Fruit fly (Drosophila melanogaster) whole organism, prepupa: ENCODE data around the gene CG43057.

Experiments used
- Blimp-1 ChIP-seq: fragments of 200-800 bp; sonication (Bioruptor generic); optimal IDR thresholded peaks from 3 replicates; lab custom pipeline; 2017; ENCODE audit warnings: missing biosample characterization, missing genetic modification characterization, mild to moderate bottlenecking, moderate library complexity, missing genetic modification reagents
- CG10631 ChIP-seq: fragments of 200-800 bp; sonication (Bioruptor generic); optimal IDR thresholded peaks from 2 replicates; lab custom pipeline; 2016; ENCODE audit warnings: missing biosample characterization, missing genetic modification characterization
- CG10669 ChIP-seq: fragments of 200-800 bp; sonication (Bioruptor generic); optimal IDR thresholded peaks from 3 replicates; lab custom pipeline; 2018; ENCODE audit warnings: missing biosample characterization, mild to moderate bottlenecking, missing genetic modification characterization, moderate library complexity
- CG11294 ChIP-seq: fragments of 200-800 bp; sonication (Bioruptor generic); IDR thresholded peaks from 2 replicates; pipeline ENCODE4 v1.3.6; 2022; ENCODE audit warnings: missing biosample characterization, missing genetic modification characterization
- CG11762 ChIP-seq: fragments of 200-800 bp; sonication (Bioruptor generic); optimal IDR thresholded peaks from 3 replicates; lab custom pipeline; 2016; ENCODE audit warnings: missing biosample characterization, missing genetic modification characterization; ENCODE audit not compliant: insufficient read depth
- CG11902 ChIP-seq: fragments of 200-800 bp; sonication (Bioruptor generic); optimal IDR thresholded peaks from 3 replicates; lab custom pipeline; 2016; ENCODE audit warnings: missing biosample characterization, missing genetic modification characterization
- CG15336 ChIP-seq: fragments of 200-800 bp; sonication (Bioruptor generic); IDR thresholded peaks from 2 replicates; pipeline ENCODE4 v1.3.6; 2022; ENCODE audit warnings: missing biosample characterization, missing genetic modification characterization
- CG16779 ChIP-seq: fragments of 200-800 bp; sonication (Bioruptor generic); optimal IDR thresholded peaks from 3 replicates; lab custom pipeline; 2017; ENCODE audit warnings: missing biosample characterization, mild to moderate bottlenecking, missing genetic modification characterization
- CG3032 ChIP-seq: fragments of 200-800 bp; optimal IDR thresholded peaks from 2 replicates; lab custom pipeline; 2019; ENCODE audit warnings: missing biosample characterization, mild to moderate bottlenecking, missing genetic modification characterization, moderate library complexity
- CG31627 ChIP-seq: fragments of 200-800 bp; sonication (Bioruptor generic); optimal IDR thresholded peaks from 3 replicates; lab custom pipeline; 2016; ENCODE audit warnings: missing biosample characterization, missing genetic modification characterization
- CG32006 ChIP-seq: fragments of 200-800 bp; sonication (Bioruptor generic); optimal IDR thresholded peaks from 3 replicates; lab custom pipeline; 2017; ENCODE audit warnings: missing biosample characterization, mild to moderate bottlenecking, missing genetic modification characterization
- CG34406 ChIP-seq: fragments of 200-800 bp; sonication (Bioruptor generic); optimal IDR thresholded peaks from 3 replicates; lab custom pipeline; 2016; ENCODE audit warnings: missing biosample characterization, missing genetic modification characterization
- CG4318 ChIP-seq: fragments of 200-800 bp; sonication (Bioruptor generic); optimal IDR thresholded peaks from 3 replicates; lab custom pipeline; 2017; ENCODE audit warnings: missing biosample characterization, mild to moderate bottlenecking, missing genetic modification characterization
- CG6163 ChIP-seq: fragments of 200-800 bp; sonication (Bioruptor generic); IDR thresholded peaks from 3 replicates; pipeline ENCODE4 v1.3.6; 2022; ENCODE audit warnings: missing biosample characterization, missing genetic modification characterization
- CG6276 ChIP-seq: fragments of 200-800 bp; sonication (Bioruptor generic); optimal IDR thresholded peaks from 2 replicates; lab custom pipeline; 2017; ENCODE audit warnings: missing biosample characterization, mild to moderate bottlenecking, missing genetic modification characterization
- CG6792 ChIP-seq: fragments of 200-800 bp; sonication (Bioruptor generic); optimal IDR thresholded peaks from 3 replicates; lab custom pipeline; 2016; ENCODE audit warnings: missing biosample characterization, missing genetic modification characterization
- CG6808 ChIP-seq: fragments of 200-800 bp; sonication (Bioruptor generic); optimal IDR thresholded peaks from 3 replicates; lab custom pipeline; 2017; ENCODE audit warnings: missing biosample characterization, missing genetic modification characterization, mild to moderate bottlenecking, moderate library complexity, missing genetic modification reagents
- CG6854 ChIP-seq: fragments of 200-800 bp; sonication (Bioruptor generic); optimal IDR thresholded peaks from 2 replicates; lab custom pipeline; 2017; ENCODE audit warnings: missing biosample characterization, mild to moderate bottlenecking, missing genetic modification characterization
- CG7368 ChIP-seq: fragments of 200-800 bp; sonication (Bioruptor generic); optimal IDR thresholded peaks from 3 replicates; lab custom pipeline; 2016; ENCODE audit warnings: missing biosample characterization, missing genetic modification characterization
- CG8319 ChIP-seq: fragments of 200-800 bp; sonication (Bioruptor generic); optimal IDR thresholded peaks from 3 replicates; lab custom pipeline; 2016; ENCODE audit warnings: missing biosample characterization, missing genetic modification characterization
- CG8632 ChIP-seq: fragments of 200-800 bp; sonication (Bioruptor generic); optimal IDR thresholded peaks from 3 replicates; lab custom pipeline; 2016; ENCODE audit warnings: missing biosample characterization, missing genetic modification characterization
- CG9139 ChIP-seq: fragments of 200-800 bp; sonication (Bioruptor generic); optimal IDR thresholded peaks from 3 replicates; lab custom pipeline; 2017; ENCODE audit warnings: missing biosample characterization, mild to moderate bottlenecking, missing genetic modification characterization
- Eip78C ChIP-seq: fragments of 200-800 bp; sonication (Bioruptor generic); peaks from one replicate; lab custom pipeline; 2016; ENCODE audit warnings: missing biosample characterization, missing genetic modification characterization
- Eip93F ChIP-seq: fragments of 200-800 bp; sonication (Bioruptor generic); optimal IDR thresholded peaks from 2 replicates; lab custom pipeline; 2016; ENCODE audit warnings: missing biosample characterization, mild to moderate bottlenecking, missing genetic modification characterization
- Ets21C ChIP-seq: fragments of 200-800 bp; sonication (Bioruptor generic); optimal IDR thresholded peaks from 3 replicates; lab custom pipeline; 2016; ENCODE audit warnings: missing biosample characterization, missing genetic modification characterization
- Ets96B ChIP-seq: fragments of 200-800 bp; optimal IDR thresholded peaks from 2 replicates; lab custom pipeline; 2019; ENCODE audit warnings: missing biosample characterization, mild to moderate bottlenecking, missing genetic modification characterization, moderate library complexity
- Gug ChIP-seq: fragments of 200-800 bp; sonication (Bioruptor generic); IDR thresholded peaks from 2 replicates; pipeline ENCODE4 v1.3.6; 2022; ENCODE audit warnings: missing biosample characterization, missing genetic modification characterization
- Hr38 ChIP-seq: sonication (Bioruptor generic); optimal IDR thresholded peaks from 2 replicates; lab custom pipeline; 2016; ENCODE audit warnings: missing biosample characterization, missing genetic modification characterization
- Hr4 ChIP-seq: fragments of 200-800 bp; sonication (Bioruptor generic); optimal IDR thresholded peaks from 3 replicates; lab custom pipeline; 2016; ENCODE audit warnings: missing biosample characterization, missing genetic modification characterization
- Lpt ChIP-seq: fragments of 200-800 bp; sonication (Bioruptor generic); optimal IDR thresholded peaks from 3 replicates; lab custom pipeline; 2016; ENCODE audit warnings: missing biosample characterization, missing genetic modification characterization
- Met ChIP-seq: fragments of 200-800 bp; sonication (Bioruptor generic); optimal IDR thresholded peaks from 3 replicates; lab custom pipeline; 2016; ENCODE audit warnings: missing biosample characterization, missing genetic modification characterization
- OdsH ChIP-seq: fragments of 200-800 bp; sonication (Bioruptor generic); optimal IDR thresholded peaks from 3 replicates; lab custom pipeline; 2016; ENCODE audit warnings: missing biosample characterization, missing genetic modification characterization
- Sox102F ChIP-seq: fragments of 200-800 bp; sonication (Bioruptor generic); optimal IDR thresholded peaks from 2 replicates; lab custom pipeline; 2016; ENCODE audit warnings: missing biosample characterization, mild to moderate bottlenecking, missing genetic modification characterization
- Sox14 ChIP-seq: fragments of 200-800 bp; sonication (Bioruptor generic); optimal IDR thresholded peaks from 3 replicates; lab custom pipeline; 2016; ENCODE audit warnings: missing biosample characterization, missing genetic modification characterization
- Sox15 ChIP-seq: fragments of 200-800 bp; sonication (Bioruptor generic); optimal IDR thresholded peaks from 3 replicates; lab custom pipeline; 2016; ENCODE audit warnings: missing biosample characterization, missing genetic modification characterization
- eg ChIP-seq: fragments of 200-800 bp; sonication (Bioruptor generic); IDR thresholded peaks from 3 replicates; pipeline ENCODE4 v1.3.6; 2022; ENCODE audit warnings: missing biosample characterization, missing genetic modification characterization
- esn ChIP-seq: fragments of 200-800 bp; sonication (Bioruptor generic); optimal IDR thresholded peaks from 2 replicates; lab custom pipeline; 2016; ENCODE audit warnings: missing biosample characterization, mild to moderate bottlenecking, missing genetic modification characterization, moderate library complexity
- fd59A ChIP-seq: fragments of 200-800 bp; sonication (Bioruptor generic); optimal IDR thresholded peaks from 2 replicates; lab custom pipeline; 2017; ENCODE audit warnings: missing biosample characterization, mild to moderate bottlenecking, missing genetic modification characterization, missing genetic modification reagents
- fkh ChIP-seq: fragments of 200-800 bp; sonication (Bioruptor generic); optimal IDR thresholded peaks from 3 replicates; lab custom pipeline; 2017; ENCODE audit warnings: missing biosample characterization, mild to moderate bottlenecking, missing genetic modification characterization, moderate library complexity
- lz ChIP-seq: fragments of 200-800 bp; sonication (Bioruptor generic); optimal IDR thresholded peaks from 3 replicates; lab custom pipeline; 2016; ENCODE audit warnings: missing biosample characterization, missing genetic modification characterization
- pdm3 ChIP-seq: fragments of 200-800 bp; sonication (Bioruptor generic); optimal IDR thresholded peaks from 3 replicates; lab custom pipeline; 2016; ENCODE audit warnings: missing biosample characterization, missing genetic modification characterization
- salr ChIP-seq, 2 experiments: fragments of 200-800 bp; sonication (Bioruptor generic); optimal IDR thresholded peaks; 3 replicates each; lab custom pipeline; 2016 to 2018; ENCODE audit warnings: missing biosample characterization in 2 of 2, missing genetic modification characterization in 2 of 2, mild to moderate bottlenecking in 1 of 2
- ss ChIP-seq, 2 experiments: fragments of 200-800 bp; sonication (Bioruptor generic); optimal IDR thresholded peaks; 2 replicates in 1 of 2; 3 replicates in 1 of 2; lab custom pipeline; 2017 to 2018; ENCODE audit warnings: mild to moderate bottlenecking in 2 of 2, missing biosample characterization in 2 of 2, missing genetic modification characterization in 2 of 2, moderate library complexity in 1 of 2
- svp ChIP-seq: fragments of 200-800 bp; sonication (Bioruptor generic); peaks from one replicate; lab custom pipeline; 2016; ENCODE audit warnings: missing biosample characterization, missing genetic modification characterization
- topi ChIP-seq: fragments of 200-800 bp; sonication (Bioruptor generic); optimal IDR thresholded peaks from 3 replicates; lab custom pipeline; 2016; ENCODE audit warnings: missing biosample characterization, missing genetic modification characterization
- vri ChIP-seq: fragments of 200-800 bp; sonication (Bioruptor generic); optimal IDR thresholded peaks from 3 replicates; lab custom pipeline; 2016; ENCODE audit warnings: missing biosample characterization, mild to moderate bottlenecking, missing genetic modification characterization

Gene CG43057

dm6 chr2L:8239032-8239650, 4.7 kb downstream of the CG43057 start:
- no peak for TF ChIP-seq Eip78C (GFP tag; lab: Kevin White, UChicago)
- no peak for TF ChIP-seq CG6276 (GFP tag; lab: Kevin White, UChicago)
- no peak for TF ChIP-seq Gug (GFP tag; lab: Robert Waterston, UW)
- TF ChIP-seq CG15336 (GFP tag; lab: Robert Waterston, UW) = no peak
- TF ChIP-seq CG8319 = no peak
- no peak for TF ChIP-seq CG4318 (GFP tag; lab: Kevin White, UChicago)
- TF ChIP-seq fkh = peak; percentile 80

DNA sequence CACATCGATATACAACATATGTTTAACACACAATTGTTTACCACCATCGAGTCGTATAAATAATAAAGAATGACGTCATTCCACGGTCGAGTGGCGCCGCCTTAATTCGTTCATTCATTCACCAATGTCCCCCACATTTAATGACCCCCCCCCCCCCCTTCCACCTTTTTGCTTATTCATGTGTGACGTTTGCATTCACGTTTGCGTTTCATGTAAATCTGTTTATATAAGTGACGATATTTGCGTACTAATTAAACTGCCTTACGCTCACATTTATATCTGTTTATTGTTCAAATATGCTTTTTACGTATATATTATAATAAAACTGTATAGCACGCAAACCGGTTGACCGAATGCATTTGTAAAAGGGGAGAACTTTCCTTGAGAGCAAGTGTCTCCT, 10.2 kb downstream of the CG43057 start:
- TF ChIP-seq vri (GFP tag; lab: Kevin White, UChicago) = peak; percentile 16
- peak; percentile 41 for TF ChIP-seq CG6792 (GFP tag; lab: Kevin White, UChicago)
- no peak for TF ChIP-seq pdm3 (GFP tag; lab: Kevin White, UChicago)
- TF ChIP-seq CG31627 = no peak
- TF ChIP-seq fkh = peak; percentile 35
- TF ChIP-seq lz (GFP tag; lab: Kevin White, UChicago) = no peak
- TF ChIP-seq CG3032 (tag; lab: Kevin White, UChicago) = no peak
- peak; percentile 31 for TF ChIP-seq Met (GFP tag; lab: Kevin White, UChicago)
- peak; percentile 18 for TF ChIP-seq esn (GFP tag; lab: Kevin White, UChicago)
- no peak for TF ChIP-seq Ets96B
- TF ChIP-seq CG10631 (GFP tag; lab: Kevin White, UChicago) = peak; percentile 2
- peak; percentile 39 for TF ChIP-seq Blimp-1
- peak; percentile 28 for TF ChIP-seq Eip78C (GFP tag; lab: Kevin White, UChicago)
- no peak for TF ChIP-seq OdsH (GFP tag; lab: Kevin White, UChicago)
- TF ChIP-seq ss (GFP tag; optimal IDR thresholded peaks at IDR 0.05; lab: Kevin White, UChicago) = peak; percentile 3 to 45
- TF ChIP-seq CG16779 (tag; lab: Kevin White, UChicago) = no peak
- TF ChIP-seq CG8632 (GFP tag; lab: Kevin White, UChicago) = peak; percentile 25
- TF ChIP-seq CG34406 (GFP tag; lab: Kevin White, UChicago) = peak; percentile 26

DNA sequence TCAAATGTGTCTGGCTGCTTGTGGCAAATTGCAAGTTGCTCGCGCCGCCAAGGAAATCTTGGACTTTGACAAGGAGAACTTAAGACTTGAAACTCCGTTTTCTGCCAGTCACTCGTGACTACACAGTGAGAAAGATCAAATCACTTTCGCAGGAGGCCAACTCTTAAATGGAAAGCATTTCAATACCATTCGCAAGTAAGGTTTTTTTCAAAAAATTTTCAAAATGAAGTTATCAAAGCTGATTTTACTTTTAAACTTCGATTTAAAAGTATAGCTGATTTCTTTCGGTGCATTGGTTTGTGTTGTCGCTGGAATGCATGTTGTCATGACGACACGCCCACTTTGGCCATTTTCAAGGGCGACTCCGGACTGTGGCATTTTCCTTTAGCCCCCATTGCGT, 11.4 kb downstream of the CG43057 start:
- TF ChIP-seq CG6792 (GFP tag; lab: Kevin White, UChicago) (peak; percentile 73), CG6163 (peak; percentile 93), CG10631 (GFP tag; lab: Kevin White, UChicago) (peak; percentile 85), vri (GFP tag; lab: Kevin White, UChicago) (no peak), CG31627 (peak; percentile 57), Hr38 (GFP tag; lab: Kevin White, UChicago) (no peak), Sox14 (GFP tag; lab: Kevin White, UChicago) (peak; percentile 82), svp (GFP tag; lab: Kevin White, UChicago) (peak; percentile 67), CG6808 (GFP tag; lab: Kevin White, UChicago) (peak; percentile 92), topi (GFP tag; lab: Kevin White, UChicago) (peak; percentile 57), Sox15 (GFP tag; lab: Kevin White, UChicago) (peak; percentile 48), CG11762 (GFP tag; lab: Kevin White, UChicago) (peak; percentile 81), CG6854 (GFP tag; lab: Kevin White, UChicago) (peak; percentile 1), CG7368 (peak; percentile 83), fkh (no peak), esn (GFP tag; lab: Kevin White, UChicago) (peak; percentile 54), OdsH (GFP tag; lab: Kevin White, UChicago) (peak; percentile 82), Ets21C (GFP tag; lab: Kevin White, UChicago) (peak; percentile 46), Sox102F (peak; percentile 48), lz (GFP tag; lab: Kevin White, UChicago) (peak; percentile 62), salr (GFP tag; optimal IDR thresholded peaks at IDR 0.05; lab: Kevin White, UChicago) (peak; percentile 78 to 86), CG9139 (GFP tag; lab: Kevin White, UChicago) (peak; percentile 86), pdm3 (GFP tag; lab: Kevin White, UChicago) (peak; percentile 77), CG11902 (GFP tag; lab: Kevin White, UChicago) (peak; percentile 45), Eip93F (GFP tag; lab: Kevin White, UChicago) (no peak), Hr4 (GFP tag; lab: Kevin White, UChicago) (peak; percentile 71), Lpt (GFP tag; lab: Kevin White, UChicago) (peak; percentile 70), Gug (GFP tag; lab: Robert Waterston, UW) (peak; percentile 73), CG32006 (GFP tag; lab: Kevin White, UChicago) (peak; percentile 76), fd59A (peak; percentile 86), Blimp-1 (no peak), eg (peak; percentile 82), CG11294 (GFP tag; lab: Robert Waterston, UW) (peak; percentile 69; the same call in 1 of the 2 replicates), CG10669 (peak; percentile 91)
